Worm (Caenorhabditis elegans) whole organism, mixed stage, embryonic: ENCODE results near the gene srz-69.

Experiments
- ces-1 ChIP-seq: fragments of 150-350 bp; optimal IDR thresholded peaks from 2 replicates; lab custom pipeline; 2014; ENCODE audit warnings: missing biosample characterization, missing genetic modification reagents, missing genetic modification characterization
- drap-1 ChIP-seq: fragments of 200-800 bp; sonication (Bioruptor generic); optimal IDR thresholded peaks from 3 replicates; lab custom pipeline; 2018; ENCODE audit warnings: mild to moderate bottlenecking, missing genetic modification characterization, missing compliant biosample characterization
- lin-13 ChIP-seq: fragments of 150-350 bp; optimal IDR thresholded peaks from 2 replicates; lab custom pipeline; 2014; ENCODE audit warnings: missing biosample characterization, missing genetic modification characterization
- lsy-2 ChIP-seq: fragments of 150-350 bp; optimal IDR thresholded peaks from 2 replicates; lab custom pipeline; 2014; ENCODE audit warnings: missing biosample characterization, missing genetic modification characterization
- mep-1 ChIP-seq: fragments of 150-350 bp; optimal IDR thresholded peaks from 2 replicates; lab custom pipeline; 2017; ENCODE audit warnings: missing biosample characterization, missing genetic modification reagents, missing genetic modification characterization, inconsistent platforms
- pha-4 ChIP-seq: fragments of 150-350 bp; optimal IDR thresholded peaks from 2 replicates; lab custom pipeline; 2018; ENCODE audit warnings: missing biosample characterization, missing genetic modification reagents, missing genetic modification characterization
- snpc-4 ChIP-seq: fragments of 150-350 bp; optimal IDR thresholded peaks from 2 replicates; lab custom pipeline; 2014; ENCODE audit warnings: missing biosample characterization, missing genetic modification characterization
- sptf-1 ChIP-seq: sonication (generic microtip); optimal IDR thresholded peaks from 2 replicates; lab custom pipeline; 2017; ENCODE audit warnings: mild to moderate bottlenecking, missing genetic modification characterization, moderate library complexity, missing compliant biosample characterization
- unc-39 ChIP-seq: fragments of 150-350 bp; optimal IDR thresholded peaks from 2 replicates; lab custom pipeline; 2014; ENCODE audit warnings: missing biosample characterization, missing genetic modification characterization
- unc-62 ChIP-seq: fragments of 150-350 bp; optimal IDR thresholded peaks from 2 replicates; lab custom pipeline; 2014; ENCODE audit warnings: missing biosample characterization, missing genetic modification reagents, missing genetic modification characterization
- ztf-11 ChIP-seq: fragments of 150-350 bp; optimal IDR thresholded peaks from 2 replicates; lab custom pipeline; 2014; ENCODE audit warnings: missing biosample characterization, missing genetic modification characterization

DNA sequence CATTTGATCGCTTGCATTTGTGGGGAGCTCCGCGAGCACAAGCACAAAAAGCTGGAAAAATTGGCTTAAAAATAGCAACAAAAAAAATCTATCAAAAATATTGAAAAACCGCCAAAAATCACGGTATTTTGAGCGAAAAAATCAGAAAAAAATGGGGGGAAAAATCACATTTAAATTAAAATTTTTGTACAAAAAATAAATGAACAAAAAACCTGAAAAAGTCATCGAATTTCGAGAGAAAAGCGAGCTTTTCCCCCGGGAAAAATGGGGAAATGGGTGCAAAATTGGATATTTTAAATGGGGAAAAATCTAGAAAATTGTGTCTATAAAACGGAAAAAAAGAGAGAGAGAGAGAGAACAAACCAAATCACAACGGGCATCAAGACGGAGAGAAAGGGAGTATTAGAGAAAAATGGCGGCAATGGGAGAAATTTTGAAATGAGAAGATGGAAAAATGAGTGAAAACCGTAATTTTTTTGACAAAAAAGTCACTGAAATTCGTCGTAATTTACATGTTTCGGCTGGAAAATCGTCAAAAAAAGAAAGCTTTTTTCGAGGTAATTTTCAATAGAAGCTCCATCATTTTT, 32.5 kb upstream of the srz-69 start, which contains the start of gene ced-10:
- TF ChIP-seq snpc-4 (tag; lab: Kevin White, UChicago): no peak
- no peak for TF ChIP-seq lin-13
- TF ChIP-seq unc-62 (GFP tag; lab: Kevin White, UChicago): no peak
- TF ChIP-seq mep-1: no peak
- TF ChIP-seq unc-39 (tag; lab: Kevin White, UChicago): no peak
- TF ChIP-seq lsy-2 (tag; lab: Kevin White, UChicago): no peak
- no peak for TF ChIP-seq ces-1 (GFP tag; lab: Kevin White, UChicago)
- no peak for TF ChIP-seq sptf-1 (tag; lab: Kevin White, UChicago)
- TF ChIP-seq ztf-11 (tag; lab: Kevin White, UChicago): no peak
- TF ChIP-seq pha-4 (tag; lab: Kevin White, UChicago): no peak
- TF ChIP-seq drap-1: no peak
